Worm (Caenorhabditis elegans): Measurements from ENCODE around the gene Y22D7AL.3.

Gene Y22D7AL.3

ce11 chrIII:1661031-1661430, 19.8 kb downstream of the Y22D7AL.3 start:
- TF ChIP-seq unc-98 (GFP tag; IDR thresholded peaks at IDR 0.05) = no peak
- peak; percentile 28 for TF ChIP-seq elt-2 (tag; optimal IDR thresholded peaks at IDR 0.05)
- TF ChIP-seq pax-3 (tag; optimal IDR thresholded peaks at IDR 0.05) = no peak
- no peak for TF ChIP-seq unc-30 (tag; optimal IDR thresholded peaks at IDR 0.05)
- TF ChIP-seq efl-1 (optimal IDR thresholded peaks at IDR 0.05) = no peak
- peak in 1 of 2 experiments; percentile 20 for TF ChIP-seq efl-1 (GFP tag; optimal IDR thresholded peaks at IDR 0.05 in 1 of 2)

DNA sequence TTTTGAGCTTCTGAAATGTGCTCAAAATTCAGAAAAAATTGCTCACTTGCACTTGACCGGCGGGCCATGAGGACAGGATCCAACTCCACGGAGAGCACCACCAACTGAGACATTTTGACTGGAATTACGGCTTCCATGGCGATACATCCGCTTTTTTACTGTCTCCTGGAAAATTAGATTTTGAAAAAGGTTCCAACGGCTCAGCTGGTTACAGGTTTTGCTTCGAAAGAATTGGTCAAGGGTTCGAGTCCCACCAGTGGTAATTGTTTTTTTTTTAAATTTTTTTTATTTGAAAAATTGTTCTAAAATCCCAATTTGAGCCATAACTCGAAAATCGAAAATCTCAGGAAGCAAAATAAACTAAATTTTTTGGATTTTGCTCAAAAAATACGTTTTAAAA, 21.1 kb downstream of the Y22D7AL.3 start:
- TF ChIP-seq snu-23 (GFP tag; optimal IDR thresholded peaks at IDR 0.05) = no peak
- TF ChIP-seq nhr-85 (tag) = peak; percentile 15

ce11 chrIII:1663056-1663455, 21.8 kb downstream of the Y22D7AL.3 start:
- TF ChIP-seq lin-13 (GFP tag; optimal IDR thresholded peaks at IDR 0.05) (no peak), aly-2 (tag; optimal IDR thresholded peaks at IDR 0.05) (no peak), fkh-4 (tag; optimal IDR thresholded peaks at IDR 0.05; ENCODE audit: borderline replicate concordance) (no peak), nhr-90 (tag; optimal IDR thresholded peaks at IDR 0.05; ENCODE audit: poor library complexity) (no peak), unc-30 (tag; optimal IDR thresholded peaks at IDR 0.05) (no peak), nhr-85 (tag) (no peak), lin-15B (tag; optimal IDR thresholded peaks at IDR 0.05) (no peak), aha-1 (tag; optimal IDR thresholded peaks at IDR 0.05) (no peak), fkh-8 (tag; optimal IDR thresholded peaks at IDR 0.05) (no peak), nhr-12 (tag; optimal IDR thresholded peaks at IDR 0.05) (no peak), lsy-2 (tag; optimal IDR thresholded peaks at IDR 0.05) (no peak), isw-1 (GFP tag; IDR thresholded peaks at IDR 0.05) (no peak), ceh-82 (tag; optimal IDR thresholded peaks at IDR 0.05) (no peak), C04F5.9 (tag; optimal IDR thresholded peaks at IDR 0.05) (no peak), sox-4 (tag; optimal IDR thresholded peaks at IDR 0.05) (no peak)

DNA sequence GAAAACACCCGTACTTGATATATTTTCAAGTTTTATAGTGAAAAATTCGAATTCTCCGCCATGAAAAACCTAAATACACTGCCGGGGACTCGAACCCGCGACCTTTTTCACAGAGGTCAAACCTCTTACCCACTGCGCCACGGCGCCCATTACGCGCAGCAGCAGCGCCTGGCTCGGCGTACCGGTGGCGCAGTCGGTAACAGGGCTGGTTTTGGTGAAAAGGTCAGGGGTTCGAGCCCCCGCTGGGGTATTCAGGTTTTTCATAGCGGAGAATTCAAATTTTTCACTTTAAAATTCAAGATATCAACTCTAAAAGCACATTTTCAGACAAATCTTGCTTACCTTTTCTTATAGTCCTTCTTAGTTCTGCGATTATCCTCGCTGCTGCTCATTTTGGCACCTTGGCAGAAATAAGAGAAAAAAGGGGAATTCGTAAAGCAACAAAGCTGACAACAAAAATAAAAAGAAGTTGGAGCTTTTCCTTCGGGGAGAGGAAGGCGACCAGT, 23.6 kb downstream of the Y22D7AL.3 start, which contains the start of gene Y22D7AL.16:
Y22D7AL.16 (minus strand) TSS at position 456 of the 506 bp plus-strand sequence.
- TF ChIP-seq unc-130 (tag; optimal IDR thresholded peaks at IDR 0.05) (no peak), lin-14 (GFP tag; optimal IDR thresholded peaks at IDR 0.05) (no peak), C34B4.2 (tag; optimal IDR thresholded peaks at IDR 0.05) (no peak), hpl-2 (GFP tag; optimal IDR thresholded peaks at IDR 0.05) (no peak), Y116A8C.19 (tag; optimal IDR thresholded peaks at IDR 0.05; ENCODE audit: borderline replicate concordance) (no peak), lin-15B (tag; optimal IDR thresholded peaks at IDR 0.05) (no peak), ceh-82 (tag; optimal IDR thresholded peaks at IDR 0.05) (no peak), zag-1 (tag; optimal IDR thresholded peaks at IDR 0.05) (no peak), sptf-1 (tag; optimal IDR thresholded peaks at IDR 0.05) (no peak), lir-3 (tag; optimal IDR thresholded peaks at IDR 0.05; ENCODE audit: poor library complexity) (no peak)

DNA sequence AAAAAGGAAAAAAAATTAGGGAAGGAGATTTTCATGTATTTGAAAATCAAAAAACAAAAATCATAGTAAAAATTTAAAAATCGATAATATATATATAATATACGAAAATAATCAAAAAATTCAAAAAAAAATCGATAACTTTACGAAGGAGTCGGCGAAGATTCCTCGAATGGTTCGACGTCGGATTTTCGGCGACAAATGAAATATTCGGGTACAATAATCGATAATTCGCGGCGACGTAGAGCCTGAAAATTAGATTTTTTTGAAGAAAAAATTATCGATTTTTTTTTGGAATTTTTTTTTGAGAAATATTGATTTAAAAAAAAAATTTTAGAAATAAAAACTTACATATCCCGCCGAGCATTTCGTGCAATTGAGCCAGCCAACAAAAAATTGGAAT, 24.1 kb downstream of the Y22D7AL.3 start:
- TF ChIP-seq ceh-82 (tag; optimal IDR thresholded peaks at IDR 0.05) (no peak), nhr-12 (tag; optimal IDR thresholded peaks at IDR 0.05) (no peak), vab-15 (tag; optimal IDR thresholded peaks at IDR 0.05) (no peak), hlh-17 (GFP tag; optimal IDR thresholded peaks at IDR 0.05; ENCODE audit: borderline replicate concordance) (no peak), sptf-1 (tag; optimal IDR thresholded peaks at IDR 0.05) (no peak), mab-9 (GFP tag; IDR thresholded peaks at IDR 0.05) (no peak), fkh-4 (tag; optimal IDR thresholded peaks at IDR 0.05; ENCODE audit: borderline replicate concordance) (no peak), tbx-2 (tag; optimal IDR thresholded peaks at IDR 0.05) (no peak), elt-3 (tag; optimal IDR thresholded peaks at IDR 0.05) (no peak), swsn-7 (tag; optimal IDR thresholded peaks at IDR 0.05) (no peak), zag-1 (tag; optimal IDR thresholded peaks at IDR 0.05) (no peak), elt-2 (tag; optimal IDR thresholded peaks at IDR 0.05) (no peak), dsc-1 (tag; optimal IDR thresholded peaks at IDR 0.05) (no peak), sup-37 (GFP tag; optimal IDR thresholded peaks at IDR 0.05) (no peak), zip-4 (GFP tag; optimal IDR thresholded peaks at IDR 0.05) (no peak)

Data from whole organism, L1 larva.